Fruit fly (Drosophila melanogaster): ENCODE data around the gene CG4022.

DNA sequence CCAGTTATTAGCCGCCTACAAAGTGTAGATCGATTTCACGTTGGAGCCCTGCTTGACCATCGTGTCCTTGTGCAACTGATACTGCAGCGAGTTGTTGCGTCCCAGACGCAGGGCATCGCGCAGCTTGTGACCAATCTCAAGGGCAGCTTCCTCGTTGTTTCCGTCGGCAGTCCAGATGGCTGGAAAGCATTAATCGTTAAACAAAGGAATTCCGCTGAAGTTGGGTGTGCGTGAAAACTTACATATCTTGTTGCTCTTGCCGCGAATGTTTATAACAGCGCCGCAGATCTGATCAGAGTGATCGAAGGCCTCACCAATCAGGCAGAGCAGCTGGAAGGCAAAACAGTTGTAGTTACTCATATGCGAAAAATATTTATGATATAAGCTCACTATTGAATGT lies 10.8 kb downstream of the CG4022 start:
- TF ChIP-seq CG4617 (GFP tag; optimal IDR thresholded peaks at IDR 0.05; ENCODE audit: borderline replicate concordance) = no peak
- TF ChIP-seq CG14860 (GFP tag; IDR thresholded peaks at IDR 0.05; ENCODE audit: partially characterized antibody) = no peak
- TF ChIP-seq shn (GFP tag; optimal IDR thresholded peaks at IDR 0.05) = no peak
- TF ChIP-seq ap (GFP tag; IDR thresholded peaks at IDR 0.05) = no peak
- no peak for TF ChIP-seq CG12236 (GFP tag; optimal IDR thresholded peaks at IDR 0.05)
- TF ChIP-seq Hmx (GFP tag; optimal IDR thresholded peaks at IDR 0.05) = no peak
- no peak for TF ChIP-seq Deaf1 (tag; optimal IDR thresholded peaks at IDR 0.05)
- no peak for TF ChIP-seq CG4404 (GFP tag; IDR thresholded peaks at IDR 0.05)
- no peak for TF ChIP-seq hbn (GFP tag; IDR thresholded peaks at IDR 0.05; ENCODE audit: partially characterized antibody)

Data from whole organism, embryonic.